Fruit fly (Drosophila melanogaster) whole organism, adult: ENCODE data around the gene CG31975.

ENCODE experiments used
- CG11617 ChIP-seq: fragments of 200-800 bp; sonication (Bioruptor generic); optimal IDR thresholded peaks from 2 replicates; lab custom pipeline; 2017; ENCODE audit warnings: mild to moderate bottlenecking, missing biosample characterization, missing genetic modification reagents, missing genetic modification characterization
- CG12768 ChIP-seq: fragments of 200-800 bp; sonication (Bioruptor generic); optimal IDR thresholded peaks from 2 replicates; lab custom pipeline; 2017; ENCODE audit warnings: missing biosample characterization, missing genetic modification characterization, mild to moderate bottlenecking, moderate library complexity, missing genetic modification reagents
- CG14711 ChIP-seq: fragments of 200-800 bp; sonication (Bioruptor generic); optimal IDR thresholded peaks from 2 replicates; lab custom pipeline; 2018; ENCODE audit warnings: missing biosample characterization, mild to moderate bottlenecking, missing genetic modification characterization, moderate library complexity
- CG1620 ChIP-seq: fragments of 200-800 bp; sonication (Bioruptor generic); optimal IDR thresholded peaks from 2 replicates; lab custom pipeline; 2016; ENCODE audit warnings: missing biosample characterization, missing genetic modification characterization
- CG33017 ChIP-seq: fragments of 200-800 bp; sonication (Bioruptor generic); optimal IDR thresholded peaks from 2 replicates; lab custom pipeline; 2018; ENCODE audit warnings: missing biosample characterization, mild to moderate bottlenecking, missing genetic modification characterization, moderate library complexity
- CG5204 ChIP-seq: fragments of 200-800 bp; sonication (Bioruptor generic); optimal IDR thresholded peaks from 2 replicates; lab custom pipeline; 2016; ENCODE audit warnings: missing biosample characterization, missing genetic modification characterization
- CG7045 ChIP-seq: fragments of 200-800 bp; sonication (Bioruptor generic); optimal IDR thresholded peaks from 2 replicates; lab custom pipeline; 2017; ENCODE audit warnings: missing biosample characterization, mild to moderate bottlenecking, missing genetic modification characterization
- CG7101 ChIP-seq: fragments of 200-800 bp; sonication (Bioruptor generic); optimal IDR thresholded peaks from 2 replicates; lab custom pipeline; 2018; ENCODE audit warnings: missing biosample characterization, mild to moderate bottlenecking, missing genetic modification characterization, moderate library complexity
- Clk ChIP-seq: fragments of 200-800 bp; sonication (Bioruptor generic); optimal IDR thresholded peaks from 2 replicates; lab custom pipeline; 2017; ENCODE audit warnings: missing biosample characterization, missing genetic modification characterization
- Crg-1 ChIP-seq: fragments of 200-800 bp; sonication (Bioruptor generic); optimal IDR thresholded peaks from 2 replicates; lab custom pipeline; 2016; ENCODE audit warnings: missing biosample characterization, missing genetic modification characterization
- Hr96 ChIP-seq: fragments of 200-800 bp; sonication (Bioruptor generic); optimal IDR thresholded peaks from 2 replicates; lab custom pipeline; 2016; ENCODE audit warnings: missing biosample characterization, missing genetic modification characterization
- Mnt ChIP-seq: fragments of 200-800 bp; sonication (Bioruptor generic); optimal IDR thresholded peaks from 2 replicates; lab custom pipeline; 2016; ENCODE audit warnings: missing biosample characterization, mild to moderate bottlenecking, missing genetic modification characterization
- bab1 ChIP-seq: fragments of 200-800 bp; sonication (Bioruptor generic); optimal IDR thresholded peaks from 3 replicates; lab custom pipeline; 2019; ENCODE audit warnings: missing biosample characterization, mild to moderate bottlenecking, missing genetic modification characterization, moderate library complexity
- cic ChIP-seq: fragments of 200-800 bp; sonication (Bioruptor generic); optimal IDR thresholded peaks from 2 replicates; lab custom pipeline; 2017; ENCODE audit warnings: missing biosample characterization, mild to moderate bottlenecking, missing genetic modification characterization, moderate library complexity
- cnc ChIP-seq, 2 experiments: fragments of >200 bp; optimal IDR thresholded peaks; 2 replicates each; lab custom pipeline; 2017
- kay ChIP-seq: fragments of 200-800 bp; sonication (Bioruptor generic); peaks from one replicate; lab custom pipeline; 2016; ENCODE audit warnings: missing biosample characterization, missing genetic modification characterization, borderline replicate concordance
- ovo ChIP-seq: fragments of 200-800 bp; sonication (Bioruptor generic); optimal IDR thresholded peaks from 2 replicates; lab custom pipeline; 2016; ENCODE audit warnings: missing biosample characterization, missing genetic modification characterization
- pad ChIP-seq: fragments of 200-800 bp; sonication (Bioruptor generic); optimal IDR thresholded peaks from 3 replicates; lab custom pipeline; 2017; ENCODE audit warnings: missing biosample characterization, missing genetic modification characterization, mild to moderate bottlenecking, moderate library complexity, missing genetic modification reagents
- tj ChIP-seq: fragments of 200-800 bp; sonication (Bioruptor generic); optimal IDR thresholded peaks from 3 replicates; lab custom pipeline; 2017; ENCODE audit warnings: missing biosample characterization, mild to moderate bottlenecking, missing genetic modification characterization, moderate library complexity
- toe ChIP-seq: fragments of 200-800 bp; sonication (Bioruptor generic); optimal IDR thresholded peaks from 2 replicates; lab custom pipeline; 2016; ENCODE audit warnings: missing biosample characterization, missing genetic modification characterization

CG31975 gene

DNA sequence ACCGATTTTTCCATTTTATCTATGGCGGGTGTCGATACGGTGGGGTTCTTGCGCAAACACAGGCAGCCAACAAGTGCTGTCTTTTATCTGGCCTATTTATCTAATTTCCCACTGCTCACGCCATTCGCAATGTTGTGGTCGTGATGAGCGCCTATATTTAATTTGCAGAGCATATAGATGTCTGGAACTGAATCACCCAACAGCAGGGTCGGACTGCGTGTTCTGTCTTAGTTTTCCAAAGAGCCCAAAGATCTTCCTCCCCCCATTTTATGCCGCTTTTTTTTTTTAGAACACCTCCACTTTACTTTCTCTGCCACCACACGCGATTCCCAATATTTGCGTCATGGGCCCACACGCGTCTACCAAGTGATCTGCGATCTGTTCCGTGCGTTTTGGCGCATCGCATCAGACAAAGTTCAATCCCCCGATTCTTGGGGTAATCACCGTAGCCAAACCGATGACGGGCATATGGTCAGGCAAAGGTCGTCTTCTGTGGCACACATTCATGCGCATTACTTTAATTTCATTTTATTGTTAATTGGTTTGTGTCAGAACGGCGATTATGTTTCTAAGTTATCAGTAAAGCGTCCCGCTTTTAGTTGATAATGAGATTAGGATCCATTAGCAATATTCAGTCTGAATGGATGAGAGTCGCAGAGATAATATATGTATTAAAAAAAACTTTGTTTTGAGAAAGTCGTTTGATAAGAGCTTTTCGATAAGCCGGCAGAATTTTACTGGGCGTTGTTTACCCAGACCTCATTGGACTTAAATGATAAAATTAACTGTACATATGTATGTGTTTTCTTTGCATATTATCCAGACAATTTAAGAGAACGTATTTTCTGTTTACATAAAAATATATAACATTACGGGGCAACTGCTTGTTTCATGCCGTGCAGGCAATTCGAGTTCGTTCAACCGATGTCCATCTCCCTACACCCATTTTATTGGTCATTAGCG, 3.8 kb downstream of the CG31975 start:
- TF ChIP-seq CG33017 (tag; lab: Kevin White, UChicago) (no peak), cic (GFP tag; lab: Kevin White, UChicago) (peak; percentile 53), CG12768 (peak; percentile 11), CG1620 (GFP tag; lab: Kevin White, UChicago) (no peak), CG14711 (no peak), Mnt (GFP tag; lab: Kevin White, UChicago) (no peak), cnc (optimal IDR thresholded peaks at IDR 0.05; lab: Kevin White, UChicago) (no peak), Clk (GFP tag; lab: Kevin White, UChicago) (no peak), kay (peak; percentile 84), tj (no peak), toe (GFP tag; lab: Kevin White, UChicago) (no peak), bab1 (GFP tag; lab: Kevin White, UChicago) (no peak), CG7101 (tag; lab: Kevin White, UChicago) (no peak), ovo (GFP tag; lab: Kevin White, UChicago) (no peak), Hr96 (GFP tag; lab: Kevin White, UChicago) (no peak), pad (GFP tag; lab: Kevin White, UChicago) (no peak)

DNA sequence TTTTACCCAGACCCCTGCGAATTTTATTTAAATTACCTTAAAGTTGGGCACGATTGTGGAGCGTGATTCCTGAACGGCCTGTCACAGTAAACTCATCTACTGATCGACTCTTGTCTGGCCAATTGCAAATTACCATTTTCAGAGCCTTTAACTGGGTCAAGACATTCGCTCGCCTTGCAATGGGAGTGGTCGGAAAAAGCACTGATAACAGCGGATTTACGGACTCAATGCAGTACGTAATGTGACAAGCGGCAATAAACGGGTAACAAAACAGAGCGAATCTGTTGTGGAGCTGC, 4.7 kb downstream of the CG31975 start:
- TF ChIP-seq bab1 (GFP tag; lab: Kevin White, UChicago) = no peak
- no peak for TF ChIP-seq CG7045 (GFP tag; lab: Kevin White, UChicago)
- no peak for TF ChIP-seq CG14711
- TF ChIP-seq Clk (GFP tag; lab: Kevin White, UChicago) = no peak
- no peak for TF ChIP-seq Mnt (GFP tag; lab: Kevin White, UChicago)
- TF ChIP-seq CG1620 (GFP tag; lab: Kevin White, UChicago) = no peak
- TF ChIP-seq Hr96 (GFP tag; lab: Kevin White, UChicago) = no peak
- no peak for TF ChIP-seq CG7101 (tag; lab: Kevin White, UChicago)
- no peak for TF ChIP-seq tj
- no peak for TF ChIP-seq toe (GFP tag; lab: Kevin White, UChicago)
- TF ChIP-seq Crg-1 (GFP tag; lab: Kevin White, UChicago) = no peak
- TF ChIP-seq CG33017 (tag; lab: Kevin White, UChicago) = no peak
- no peak for TF ChIP-seq CG5204
- no peak for TF ChIP-seq cnc (optimal IDR thresholded peaks at IDR 0.05; lab: Kevin White, UChicago)
- TF ChIP-seq kay = no peak
- no peak for TF ChIP-seq pad (GFP tag; lab: Kevin White, UChicago)
- no peak for TF ChIP-seq CG11617 (GFP tag; lab: Kevin White, UChicago)
- TF ChIP-seq cic (GFP tag; lab: Kevin White, UChicago) = no peak
- no peak for TF ChIP-seq CG12768
- TF ChIP-seq ovo (GFP tag; lab: Kevin White, UChicago) = no peak

DNA sequence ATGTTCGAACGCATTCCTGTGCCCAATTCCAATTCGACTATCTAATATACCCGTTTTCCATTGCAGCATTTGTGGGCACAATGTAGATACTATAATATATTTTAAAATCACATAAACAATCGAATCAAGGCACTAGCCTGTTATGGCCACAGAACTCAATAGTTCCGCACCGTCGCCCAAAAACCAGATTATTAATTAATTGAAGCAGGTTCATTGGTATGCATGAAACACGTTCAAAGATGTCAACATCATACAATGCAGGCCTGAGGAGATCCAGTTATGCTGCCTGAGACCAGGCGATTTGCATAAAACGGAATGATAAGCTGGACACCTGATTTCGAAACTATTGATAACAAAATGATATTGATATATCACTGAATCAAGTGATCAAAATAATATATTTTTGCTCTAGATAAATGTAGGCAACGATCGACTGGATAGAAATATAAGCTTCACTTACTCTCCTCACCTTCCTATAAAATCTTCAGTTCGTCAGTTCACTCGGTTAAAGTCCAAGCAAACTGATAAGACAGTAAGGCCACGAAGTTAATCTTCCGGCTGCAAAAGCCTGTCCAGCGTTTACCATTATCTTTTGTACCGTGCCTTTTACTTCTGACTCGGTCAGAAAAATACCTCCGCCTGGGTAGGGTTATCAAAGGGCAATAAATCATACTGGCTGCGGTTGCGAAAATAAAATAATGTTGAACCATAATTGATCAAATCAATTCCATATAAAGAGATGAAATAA, 5.2 kb downstream of the CG31975 start:
- TF ChIP-seq kay = peak; percentile 30
- TF ChIP-seq bab1 (GFP tag; lab: Kevin White, UChicago) = no peak

DNA sequence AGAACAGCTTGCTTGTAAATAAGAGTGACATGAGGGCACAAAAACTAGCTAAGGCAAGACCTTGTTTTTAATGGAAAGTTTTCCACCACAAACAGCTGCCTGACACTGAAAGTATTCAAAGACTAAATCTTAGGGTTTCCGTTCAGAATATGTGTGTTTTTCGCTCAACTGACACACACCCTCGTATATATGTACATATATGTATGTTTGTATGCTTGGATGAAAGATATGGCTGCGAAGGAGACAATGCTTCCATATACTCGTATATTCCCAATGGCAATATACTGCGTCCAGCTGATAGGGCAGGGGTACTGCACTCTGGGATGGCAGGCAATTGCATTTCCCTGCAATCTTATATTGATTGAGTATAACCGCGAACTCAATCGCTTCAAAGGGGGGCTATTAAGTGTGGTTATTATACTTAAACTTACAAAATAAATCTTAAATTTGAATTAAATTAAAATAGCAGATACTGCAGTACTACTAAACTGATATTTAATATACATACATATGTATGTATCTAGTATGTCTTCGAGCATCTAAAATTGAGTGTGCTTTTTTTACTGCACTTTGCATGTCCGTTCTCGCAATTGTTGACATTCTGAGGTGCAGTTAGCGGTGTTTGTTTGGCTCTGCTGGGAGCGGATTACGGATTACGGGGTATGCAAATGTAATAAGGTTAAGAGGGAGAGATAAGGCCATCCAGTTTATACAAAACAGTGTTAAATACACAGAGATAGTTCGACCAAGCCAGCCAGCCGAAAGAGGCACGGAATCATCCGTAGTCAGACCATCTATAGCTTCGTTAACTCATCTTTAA, 6.0 kb downstream of the CG31975 start:
- TF ChIP-seq kay = peak; percentile 94
- TF ChIP-seq CG12768 = peak; percentile 13
- peak; percentile 5 for TF ChIP-seq toe (GFP tag; lab: Kevin White, UChicago)
- no peak for TF ChIP-seq CG7045 (GFP tag; lab: Kevin White, UChicago)
- peak; percentile 16 for TF ChIP-seq CG1620 (GFP tag; lab: Kevin White, UChicago)
- TF ChIP-seq CG14711 = no peak
- TF ChIP-seq cic (GFP tag; lab: Kevin White, UChicago) = peak; percentile 31
- TF ChIP-seq cnc (optimal IDR thresholded peaks at IDR 0.05; lab: Kevin White, UChicago) = no peak
- TF ChIP-seq CG7101 (tag; lab: Kevin White, UChicago) = peak; percentile 18
- TF ChIP-seq CG33017 (tag; lab: Kevin White, UChicago) = no peak
- TF ChIP-seq Crg-1 (GFP tag; lab: Kevin White, UChicago) = peak; percentile 29
- no peak for TF ChIP-seq CG5204
- peak; percentile 21 for TF ChIP-seq Mnt (GFP tag; lab: Kevin White, UChicago)
- TF ChIP-seq bab1 (GFP tag; lab: Kevin White, UChicago) = no peak
- no peak for TF ChIP-seq tj
- no peak for TF ChIP-seq pad (GFP tag; lab: Kevin White, UChicago)
- TF ChIP-seq ovo (GFP tag; lab: Kevin White, UChicago) = no peak
- no peak for TF ChIP-seq Hr96 (GFP tag; lab: Kevin White, UChicago)
- TF ChIP-seq CG11617 (GFP tag; lab: Kevin White, UChicago) = peak; percentile 21
- TF ChIP-seq Clk (GFP tag; lab: Kevin White, UChicago) = no peak
